Fruit fly (Drosophila melanogaster) whole organism, embryonic: ENCODE data around the gene MED14.

Experiments used
- CG10654 ChIP-seq: fragments of 200-800 bp; sonication (Bioruptor generic); optimal IDR thresholded peaks from 2 replicates; lab custom pipeline; 2016; ENCODE audit warnings: missing biosample characterization, missing genetic modification characterization
- CG12071 ChIP-seq: fragments of 200-800 bp; sonication (Bioruptor generic); optimal IDR thresholded peaks from 3 replicates; lab custom pipeline; 2018; ENCODE audit warnings: missing biosample characterization, mild to moderate bottlenecking, missing genetic modification characterization
- CG13775 ChIP-seq: fragments of 200-800 bp; sonication (Bioruptor generic); optimal IDR thresholded peaks from 3 replicates; lab custom pipeline; 2017; ENCODE audit warnings: missing biosample characterization, mild to moderate bottlenecking, missing genetic modification characterization
- CG15269 ChIP-seq: fragments of 200-800 bp; sonication (Bioruptor generic); optimal IDR thresholded peaks from 2 replicates; lab custom pipeline; 2018; ENCODE audit warnings: missing biosample characterization, mild to moderate bottlenecking, missing genetic modification characterization, moderate library complexity
- CG1602 ChIP-seq: fragments of 200-800 bp; sonication (Bioruptor generic); optimal IDR thresholded peaks from 3 replicates; lab custom pipeline; 2016; ENCODE audit warnings: missing biosample characterization, missing genetic modification characterization
- CG17328 ChIP-seq: fragments of 200-800 bp; sonication (Bioruptor generic); IDR thresholded peaks from 2 replicates; pipeline ENCODE4 v1.3.6; 2022; ENCODE audit warnings: missing biosample characterization, missing genetic modification characterization
- CG2678 ChIP-seq: fragments of 200-800 bp; sonication (Bioruptor generic); optimal IDR thresholded peaks from 3 replicates; lab custom pipeline; 2019; ENCODE audit warnings: missing biosample characterization, mild to moderate bottlenecking, missing genetic modification characterization, moderate library complexity
- CG31365 ChIP-seq: fragments of 200-800 bp; sonication (Bioruptor generic); optimal IDR thresholded peaks from 2 replicates; lab custom pipeline; 2018; ENCODE audit warnings: missing biosample characterization, mild to moderate bottlenecking, missing genetic modification characterization
- CG32772 ChIP-seq: fragments of 200-800 bp; sonication (Bioruptor generic); IDR thresholded peaks from 2 replicates; pipeline ENCODE4 v1.3.6; 2022; ENCODE audit warnings: missing biosample characterization, missing genetic modification characterization
- CG34224 ChIP-seq: fragments of 200-800 bp; sonication (Bioruptor generic); IDR thresholded peaks from 3 replicates; pipeline ENCODE4 v1.3.6; 2022; ENCODE audit warnings: missing biosample characterization, missing genetic modification characterization; ENCODE audit not compliant: partially characterized antibody
- CG3838 ChIP-seq: fragments of 200-800 bp; sonication (Bioruptor generic); optimal IDR thresholded peaks from 3 replicates; lab custom pipeline; 2016; ENCODE audit warnings: missing biosample characterization, missing genetic modification characterization
- CG6689 ChIP-seq: fragments of 200-800 bp; sonication (Bioruptor generic); IDR thresholded peaks from 2 replicates; pipeline ENCODE4 v1.3.6; 2022; ENCODE audit warnings: missing biosample characterization, missing genetic modification characterization
- CG6791 ChIP-seq: fragments of 200-800 bp; sonication (Bioruptor generic); IDR thresholded peaks from 3 replicates; pipeline ENCODE4 v1.3.6; 2022; ENCODE audit warnings: missing biosample characterization, missing genetic modification characterization; ENCODE audit not compliant: partially characterized antibody
- CG6813 ChIP-seq: fragments of 200-800 bp; sonication (Bioruptor generic); optimal IDR thresholded peaks from 2 replicates; lab custom pipeline; 2017; ENCODE audit warnings: missing biosample characterization, missing genetic modification characterization, mild to moderate bottlenecking, moderate library complexity, missing genetic modification reagents
- CG7357 ChIP-seq: fragments of 200-800 bp; sonication (Bioruptor generic); IDR thresholded peaks from 3 replicates; pipeline ENCODE4 v1.3.6; 2022; ENCODE audit warnings: missing biosample characterization, missing genetic modification characterization
- CG8359 ChIP-seq: fragments of 200-800 bp; sonication (Bioruptor generic); optimal IDR thresholded peaks from 2 replicates; lab custom pipeline; 2017; ENCODE audit warnings: missing biosample characterization, mild to moderate bottlenecking, missing genetic modification characterization, borderline replicate concordance
- CG8765 ChIP-seq: fragments of 200-800 bp; sonication (Bioruptor generic); IDR thresholded peaks from 2 replicates; pipeline ENCODE4 v1.3.6; 2022; ENCODE audit warnings: missing biosample characterization, missing genetic modification characterization
- CrebB ChIP-seq: fragments of 200-800 bp; sonication (Bioruptor generic); optimal IDR thresholded peaks from 3 replicates; lab custom pipeline; 2018; ENCODE audit warnings: missing biosample characterization, mild to moderate bottlenecking, missing genetic modification characterization
- Dip2 ChIP-seq: fragments of 200-800 bp; sonication (Bioruptor generic); IDR thresholded peaks from 2 replicates; pipeline ENCODE4 v1.3.6; 2022; ENCODE audit warnings: missing biosample characterization, missing genetic modification characterization
- HLH4C ChIP-seq: fragments of 200-800 bp; sonication (Bioruptor generic); IDR thresholded peaks from 3 replicates; pipeline ENCODE4 v1.3.6; 2022; ENCODE audit warnings: missing biosample characterization, missing genetic modification characterization; ENCODE audit not compliant: partially characterized antibody
- HLHmδ ChIP-seq: fragments of 200-800 bp; sonication (Bioruptor generic); optimal IDR thresholded peaks from 2 replicates; lab custom pipeline; 2018; ENCODE audit warnings: missing biosample characterization, mild to moderate bottlenecking, missing genetic modification characterization, moderate library complexity
- Kr ChIP-seq: fragments of 200-800 bp; sonication (Bioruptor generic); optimal IDR thresholded peaks from 2 replicates; lab custom pipeline; 2017; ENCODE audit warnings: missing biosample characterization, mild to moderate bottlenecking, missing genetic modification characterization
- Lpt ChIP-seq: fragments of >200 bp; optimal IDR thresholded peaks from 2 replicates; lab custom pipeline; 2018; ENCODE audit warnings: missing biosample characterization, missing genetic modification characterization
- MBD-R2 ChIP-seq: fragments of 200-800 bp; sonication (Bioruptor generic); IDR thresholded peaks from 2 replicates; pipeline ENCODE4 v1.3.6; 2022; ENCODE audit warnings: missing biosample characterization, missing genetic modification characterization
- Myb ChIP-seq: fragments of 200-800 bp; sonication (Bioruptor generic); optimal IDR thresholded peaks from 2 replicates; lab custom pipeline; 2016; ENCODE audit warnings: missing biosample characterization, missing genetic modification characterization
- NC2β ChIP-seq: fragments of 200-800 bp; sonication (Bioruptor generic); optimal IDR thresholded peaks from 2 replicates; lab custom pipeline; 2016; ENCODE audit warnings: missing biosample characterization, missing genetic modification characterization
- Spps ChIP-seq: fragments of 200-800 bp; sonication (Bioruptor generic); optimal IDR thresholded peaks from 2 replicates; lab custom pipeline; 2018; ENCODE audit warnings: missing biosample characterization, mild to moderate bottlenecking, missing genetic modification characterization
- Taf1 ChIP-seq: fragments of 200-800 bp; sonication (Bioruptor generic); IDR thresholded peaks from 2 replicates; pipeline ENCODE4 v1.3.6; 2022; ENCODE audit warnings: missing biosample characterization, missing genetic modification characterization
- YL-1 ChIP-seq: fragments of 200-800 bp; sonication (Bioruptor generic); optimal IDR thresholded peaks from 3 replicates; lab custom pipeline; 2017; ENCODE audit warnings: missing biosample characterization, mild to moderate bottlenecking, missing genetic modification characterization
- bab2 ChIP-seq: fragments of 200-800 bp; sonication (Bioruptor generic); optimal IDR thresholded peaks from 2 replicates; lab custom pipeline; 2016; ENCODE audit warnings: missing biosample characterization, missing genetic modification characterization
- bsh ChIP-seq, 2 experiments: fragments of 200-800 bp; sonication (Bioruptor generic); optimal IDR thresholded peaks; 2 replicates each; lab custom pipeline; 2017 to 2018; ENCODE audit warnings: mild to moderate bottlenecking in 2 of 2, missing biosample characterization in 2 of 2, missing genetic modification characterization in 2 of 2, moderate library complexity in 1 of 2
- cwo ChIP-seq: fragments of 200-800 bp; sonication (Bioruptor generic); optimal IDR thresholded peaks from 3 replicates; lab custom pipeline; 2017; ENCODE audit warnings: missing biosample characterization, missing genetic modification characterization, mild to moderate bottlenecking, moderate library complexity, missing genetic modification reagents
- da ChIP-seq: fragments of 200-800 bp; sonication (Bioruptor generic); optimal IDR thresholded peaks from 2 replicates; lab custom pipeline; 2016; ENCODE audit warnings: missing biosample characterization, missing genetic modification characterization
- disco-r ChIP-seq: fragments of 200-800 bp; sonication (Bioruptor generic); optimal IDR thresholded peaks from 2 replicates; lab custom pipeline; 2016; ENCODE audit warnings: missing biosample characterization, missing genetic modification characterization
- ems ChIP-seq: fragments of 200-800 bp; sonication (Bioruptor generic); optimal IDR thresholded peaks from 3 replicates; lab custom pipeline; 2016; ENCODE audit warnings: missing biosample characterization, missing genetic modification characterization
- gcm2 ChIP-seq: fragments of 200-800 bp; sonication (Bioruptor generic); optimal IDR thresholded peaks from 2 replicates; lab custom pipeline; 2016; ENCODE audit warnings: missing biosample characterization, missing genetic modification characterization
- gem ChIP-seq: fragments of 200-800 bp; sonication (Bioruptor generic); optimal IDR thresholded peaks from 2 replicates; lab custom pipeline; 2019; ENCODE audit warnings: missing biosample characterization, mild to moderate bottlenecking, missing genetic modification characterization, moderate library complexity
- hth ChIP-seq: fragments of >200 bp; optimal IDR thresholded peaks from 2 replicates; lab custom pipeline; 2017; ENCODE audit warnings: inconsistent platforms
- luna ChIP-seq: fragments of 200-800 bp; sonication (Bioruptor generic); optimal IDR thresholded peaks from 2 replicates; lab custom pipeline; 2016; ENCODE audit warnings: missing biosample characterization, missing genetic modification characterization
- nom ChIP-seq: fragments of 200-800 bp; sonication (Bioruptor generic); optimal IDR thresholded peaks from 2 replicates; lab custom pipeline; 2017; ENCODE audit warnings: missing biosample characterization, missing genetic modification characterization, mild to moderate bottlenecking, moderate library complexity, missing genetic modification reagents
- pb ChIP-seq: fragments of 200-800 bp; sonication (Bioruptor generic); optimal IDR thresholded peaks from 3 replicates; lab custom pipeline; 2016; ENCODE audit warnings: missing biosample characterization, missing genetic modification characterization
- psq ChIP-seq: fragments of 200-800 bp; sonication (Bioruptor generic); optimal IDR thresholded peaks from 2 replicates; lab custom pipeline; 2017; ENCODE audit warnings: missing biosample characterization, missing genetic modification characterization
- pzg ChIP-seq: fragments of 200-800 bp; sonication (Bioruptor generic); optimal IDR thresholded peaks from 3 replicates; lab custom pipeline; 2018; ENCODE audit warnings: missing biosample characterization, mild to moderate bottlenecking, missing genetic modification characterization, moderate library complexity
- stwl ChIP-seq: fragments of 200-800 bp; sonication (Bioruptor generic); optimal IDR thresholded peaks from 3 replicates; lab custom pipeline; 2018; ENCODE audit warnings: missing biosample characterization, mild to moderate bottlenecking, missing genetic modification characterization, moderate library complexity
- tap ChIP-seq: fragments of 200-800 bp; optimal IDR thresholded peaks from 3 replicates; lab custom pipeline; 2019; ENCODE audit warnings: missing biosample characterization, mild to moderate bottlenecking, missing genetic modification characterization, moderate library complexity
- tio ChIP-seq: fragments of 200-800 bp; sonication (Bioruptor generic); optimal IDR thresholded peaks from 2 replicates; lab custom pipeline; 2017; ENCODE audit warnings: missing biosample characterization, missing genetic modification characterization, inconsistent platforms
- ttk ChIP-seq: fragments of 200-800 bp; sonication (Bioruptor generic); IDR thresholded peaks from 2 replicates; pipeline ENCODE4 v2.1.2; 2022; ENCODE audit warnings: missing biosample characterization, missing genetic modification characterization
- unc-4 ChIP-seq: fragments of 200-800 bp; sonication (Bioruptor generic); IDR thresholded peaks from 2 replicates; pipeline ENCODE4 v1.3.6; 2022; ENCODE audit warnings: missing biosample characterization, missing genetic modification characterization; ENCODE audit not compliant: partially characterized antibody
- usp ChIP-seq: fragments of >200 bp; optimal IDR thresholded peaks from 2 replicates; lab custom pipeline; 2017; ENCODE audit warnings: missing biosample characterization, missing genetic modification characterization
- zfh2 ChIP-seq: fragments of 200-800 bp; sonication (Bioruptor generic); optimal IDR thresholded peaks from 2 replicates; lab custom pipeline; 2016; ENCODE audit warnings: missing biosample characterization, missing genetic modification characterization

Gene MED14

DNA sequence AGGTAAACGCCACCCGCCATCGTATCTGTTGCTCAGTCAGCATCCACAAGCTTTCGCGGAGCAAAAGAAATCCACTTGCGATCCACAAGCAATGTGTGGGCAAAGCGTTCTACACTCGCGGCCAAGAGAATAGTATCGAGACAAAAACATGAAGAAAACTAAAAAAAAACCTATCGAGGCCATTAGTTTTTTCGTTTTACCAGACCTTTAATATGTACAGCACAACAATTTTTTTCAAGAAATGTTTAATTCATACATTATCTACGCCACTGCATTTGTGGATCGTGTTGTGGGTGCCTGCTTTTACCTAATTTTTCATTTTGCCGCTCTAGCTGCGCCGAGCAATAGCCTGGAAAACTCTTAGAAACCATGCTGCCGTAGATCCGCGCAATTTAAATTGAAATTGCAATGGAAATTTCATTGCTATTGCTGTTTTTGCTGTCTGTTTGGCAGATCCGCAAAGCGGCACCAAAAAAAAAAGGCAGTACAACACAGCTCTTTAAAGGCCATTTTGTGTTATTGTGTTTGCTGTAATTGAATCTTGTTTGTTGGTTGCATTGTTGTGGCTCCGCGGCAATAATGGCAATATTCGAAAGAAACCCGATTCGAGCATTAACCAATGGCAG is 29.9 kb upstream of the MED14 start (continued):
- peak; percentile 51 for TF ChIP-seq CrebB
- no peak for TF ChIP-seq CG1602 (GFP tag; lab: Kevin White, UChicago)
- TF ChIP-seq Myb (GFP tag; lab: Kevin White, UChicago): peak; percentile 10
- TF ChIP-seq pb (GFP tag; lab: Kevin White, UChicago): peak; percentile 54
- peak; percentile 64 for TF ChIP-seq cwo
- TF ChIP-seq CG8765 (GFP tag; lab: Robert Waterston, UW): peak; percentile 52; the same call in 1 of the 2 replicates
- TF ChIP-seq CG13775 (GFP tag; lab: Kevin White, UChicago): peak; percentile 29
- TF ChIP-seq Dip2 (GFP tag; lab: Robert Waterston, UW): no peak
- no peak for TF ChIP-seq YL-1 (GFP tag; lab: Kevin White, UChicago)
- TF ChIP-seq HLH4C (GFP tag; lab: Robert Waterston, UW): no peak
- no peak for TF ChIP-seq usp (GFP tag; lab: Kevin White, UChicago)
- TF ChIP-seq NC2β: peak; percentile 36
- TF ChIP-seq ems (GFP tag; lab: Kevin White, UChicago): peak; percentile 12
- TF ChIP-seq gem (tag; lab: Kevin White, UChicago): peak; percentile 77
- no peak for TF ChIP-seq stwl (tag; lab: Kevin White, UChicago)
- TF ChIP-seq CG32772 (GFP tag; lab: Robert Waterston, UW): peak; percentile 74
- TF ChIP-seq MBD-R2 (GFP tag; lab: Robert Waterston, UW): peak; percentile 33; the same call in 1 of the 2 replicates
- peak; percentile 13 for TF ChIP-seq CG8359 (GFP tag; lab: Kevin White, UChicago)
- peak; percentile 58 for TF ChIP-seq tap (tag; lab: Kevin White, UChicago)
- TF ChIP-seq luna: no peak
- peak; percentile 42 for TF ChIP-seq Spps (tag; lab: Kevin White, UChicago)
- no peak for TF ChIP-seq pzg (GFP tag; lab: Kevin White, UChicago)
- 0 out of 2 replicates have a peak, but pooled peaks have one; percentile 26 for TF ChIP-seq Taf1 (GFP tag; lab: Robert Waterston, UW)
- no peak for TF ChIP-seq da
- TF ChIP-seq CG6791 (GFP tag; lab: Robert Waterston, UW): no peak
- TF ChIP-seq nom (GFP tag; lab: Kevin White, UChicago): no peak
- TF ChIP-seq tio (GFP tag; lab: Kevin White, UChicago): no peak
- TF ChIP-seq CG17328: peak; percentile 81
- 0 out of 3 replicates have a peak, but pooled peaks have one; percentile 43 for TF ChIP-seq CG7357
- no peak for TF ChIP-seq hth (lab: Kevin White, UChicago)
- TF ChIP-seq CG12071 (GFP tag; lab: Kevin White, UChicago): peak; percentile 69
- no peak for TF ChIP-seq CG34224 (GFP tag; lab: Robert Waterston, UW)
- peak in 1 of 2 experiments; percentile 78 for TF ChIP-seq bsh (GFP tag; optimal IDR thresholded peaks at IDR 0.05; lab: Kevin White, UChicago)
- TF ChIP-seq Kr (GFP tag; lab: Kevin White, UChicago): no peak
- TF ChIP-seq disco-r (GFP tag; lab: Kevin White, UChicago): peak; percentile 7
- peak; percentile 77 for TF ChIP-seq CG2678 (tag; lab: Kevin White, UChicago)
- peak; percentile 21 for TF ChIP-seq gcm2 (GFP tag; lab: Kevin White, UChicago)
- peak; percentile 28 for TF ChIP-seq CG10654 (GFP tag; lab: Kevin White, UChicago)
- no peak for TF ChIP-seq unc-4 (GFP tag; lab: Robert Waterston, UW)
- no peak for TF ChIP-seq HLHmδ (GFP tag; lab: Kevin White, UChicago)
- peak; percentile 63 for TF ChIP-seq CG6689 (GFP tag; lab: Robert Waterston, UW)
- TF ChIP-seq CG15269 (tag; lab: Kevin White, UChicago): peak; percentile 68
- TF ChIP-seq psq (GFP tag; lab: Kevin White, UChicago): no peak
- TF ChIP-seq bab2 (GFP tag; lab: Kevin White, UChicago): peak; percentile 65
- no peak for TF ChIP-seq Lpt (GFP tag; lab: Kevin White, UChicago)
- peak; percentile 29 for TF ChIP-seq CG6813 (GFP tag; lab: Kevin White, UChicago)
- peak; percentile 72 for TF ChIP-seq ttk
- no peak for TF ChIP-seq zfh2
- no peak for TF ChIP-seq CG3838 (GFP tag; lab: Kevin White, UChicago)
- no peak for TF ChIP-seq CG31365
